Fruit fly (Drosophila melanogaster) whole organism, adult: Measurements from ENCODE around the gene tth.

Source experiments
- CG11617 ChIP-seq: fragments of 200-800 bp; sonication (Bioruptor generic); optimal IDR thresholded peaks from 2 replicates; lab custom pipeline; 2017; ENCODE audit warnings: mild to moderate bottlenecking, missing biosample characterization, missing genetic modification reagents, missing genetic modification characterization
- CG12768 ChIP-seq: fragments of 200-800 bp; sonication (Bioruptor generic); optimal IDR thresholded peaks from 2 replicates; lab custom pipeline; 2017; ENCODE audit warnings: missing biosample characterization, missing genetic modification characterization, mild to moderate bottlenecking, moderate library complexity, missing genetic modification reagents
- CG14711 ChIP-seq: fragments of 200-800 bp; sonication (Bioruptor generic); optimal IDR thresholded peaks from 2 replicates; lab custom pipeline; 2018; ENCODE audit warnings: missing biosample characterization, mild to moderate bottlenecking, missing genetic modification characterization, moderate library complexity
- CG1620 ChIP-seq: fragments of 200-800 bp; sonication (Bioruptor generic); optimal IDR thresholded peaks from 2 replicates; lab custom pipeline; 2016; ENCODE audit warnings: missing biosample characterization, missing genetic modification characterization
- CG33017 ChIP-seq: fragments of 200-800 bp; sonication (Bioruptor generic); optimal IDR thresholded peaks from 2 replicates; lab custom pipeline; 2018; ENCODE audit warnings: missing biosample characterization, mild to moderate bottlenecking, missing genetic modification characterization, moderate library complexity
- CG5204 ChIP-seq: fragments of 200-800 bp; sonication (Bioruptor generic); optimal IDR thresholded peaks from 2 replicates; lab custom pipeline; 2016; ENCODE audit warnings: missing biosample characterization, missing genetic modification characterization
- CG7045 ChIP-seq: fragments of 200-800 bp; sonication (Bioruptor generic); optimal IDR thresholded peaks from 2 replicates; lab custom pipeline; 2017; ENCODE audit warnings: missing biosample characterization, mild to moderate bottlenecking, missing genetic modification characterization
- CG7101 ChIP-seq: fragments of 200-800 bp; sonication (Bioruptor generic); optimal IDR thresholded peaks from 2 replicates; lab custom pipeline; 2018; ENCODE audit warnings: missing biosample characterization, mild to moderate bottlenecking, missing genetic modification characterization, moderate library complexity
- Clk ChIP-seq: fragments of 200-800 bp; sonication (Bioruptor generic); optimal IDR thresholded peaks from 2 replicates; lab custom pipeline; 2017; ENCODE audit warnings: missing biosample characterization, missing genetic modification characterization
- Crg-1 ChIP-seq: fragments of 200-800 bp; sonication (Bioruptor generic); optimal IDR thresholded peaks from 2 replicates; lab custom pipeline; 2016; ENCODE audit warnings: missing biosample characterization, missing genetic modification characterization
- Hr96 ChIP-seq: fragments of 200-800 bp; sonication (Bioruptor generic); optimal IDR thresholded peaks from 2 replicates; lab custom pipeline; 2016; ENCODE audit warnings: missing biosample characterization, missing genetic modification characterization
- Mnt ChIP-seq: fragments of 200-800 bp; sonication (Bioruptor generic); optimal IDR thresholded peaks from 2 replicates; lab custom pipeline; 2016; ENCODE audit warnings: missing biosample characterization, mild to moderate bottlenecking, missing genetic modification characterization
- bab1 ChIP-seq: fragments of 200-800 bp; sonication (Bioruptor generic); optimal IDR thresholded peaks from 3 replicates; lab custom pipeline; 2019; ENCODE audit warnings: missing biosample characterization, mild to moderate bottlenecking, missing genetic modification characterization, moderate library complexity
- cic ChIP-seq: fragments of 200-800 bp; sonication (Bioruptor generic); optimal IDR thresholded peaks from 2 replicates; lab custom pipeline; 2017; ENCODE audit warnings: missing biosample characterization, mild to moderate bottlenecking, missing genetic modification characterization, moderate library complexity
- cnc ChIP-seq, 2 experiments: fragments of >200 bp; optimal IDR thresholded peaks; 2 replicates each; lab custom pipeline; 2017
- kay ChIP-seq: fragments of 200-800 bp; sonication (Bioruptor generic); peaks from one replicate; lab custom pipeline; 2016; ENCODE audit warnings: missing biosample characterization, missing genetic modification characterization, borderline replicate concordance
- ovo ChIP-seq: fragments of 200-800 bp; sonication (Bioruptor generic); optimal IDR thresholded peaks from 2 replicates; lab custom pipeline; 2016; ENCODE audit warnings: missing biosample characterization, missing genetic modification characterization
- pad ChIP-seq: fragments of 200-800 bp; sonication (Bioruptor generic); optimal IDR thresholded peaks from 3 replicates; lab custom pipeline; 2017; ENCODE audit warnings: missing biosample characterization, missing genetic modification characterization, mild to moderate bottlenecking, moderate library complexity, missing genetic modification reagents
- tj ChIP-seq: fragments of 200-800 bp; sonication (Bioruptor generic); optimal IDR thresholded peaks from 3 replicates; lab custom pipeline; 2017; ENCODE audit warnings: missing biosample characterization, mild to moderate bottlenecking, missing genetic modification characterization, moderate library complexity
- toe ChIP-seq: fragments of 200-800 bp; sonication (Bioruptor generic); optimal IDR thresholded peaks from 2 replicates; lab custom pipeline; 2016; ENCODE audit warnings: missing biosample characterization, missing genetic modification characterization

tth gene

dm6 chrX:13616417-13617050, at the start of gene tth, which contains the start of gene Tango2:
tth (minus strand) TSS chrX:13616586.
Tango2 (plus strand) TSS chrX:13616989.
- TF ChIP-seq Clk (GFP tag; lab: Kevin White, UChicago): no peak
- peak; percentile 75 for TF ChIP-seq Mnt (GFP tag; lab: Kevin White, UChicago)
- peak; percentile 6 for TF ChIP-seq CG12768 (GFP tag; lab: Kevin White, UChicago)
- peak; percentile 95 for TF ChIP-seq CG1620 (GFP tag; lab: Kevin White, UChicago)
- TF ChIP-seq CG11617 (GFP tag; lab: Kevin White, UChicago): peak; percentile 90
- TF ChIP-seq ovo: peak; percentile 69
- TF ChIP-seq cnc (optimal IDR thresholded peaks at IDR 0.05; lab: Kevin White, UChicago): no peak
- no peak for TF ChIP-seq cic (GFP tag; lab: Kevin White, UChicago)
- peak; percentile 73 for TF ChIP-seq tj
- TF ChIP-seq Crg-1: peak; percentile 82
- no peak for TF ChIP-seq kay (GFP tag; lab: Kevin White, UChicago)
- TF ChIP-seq Hr96 (GFP tag; lab: Kevin White, UChicago): no peak
- TF ChIP-seq bab1: peak; percentile 92
- TF ChIP-seq CG7045 (GFP tag; lab: Kevin White, UChicago): peak; percentile 8
- TF ChIP-seq CG5204 (GFP tag; lab: Kevin White, UChicago): no peak
- peak; percentile 64 for TF ChIP-seq pad
- TF ChIP-seq CG14711: peak; percentile 85
- TF ChIP-seq toe (GFP tag; lab: Kevin White, UChicago): peak; percentile 77
- peak; percentile 77 for TF ChIP-seq CG33017 (tag; lab: Kevin White, UChicago)
- TF ChIP-seq CG7101: peak; percentile 93

dm6 chrX:13651170-13651569, 34.8 kb upstream of the tth start:
- TF ChIP-seq CG5204 (GFP tag; lab: Kevin White, UChicago): no peak
- TF ChIP-seq tj: peak; percentile 4
- no peak for TF ChIP-seq CG33017 (tag; lab: Kevin White, UChicago)
- TF ChIP-seq kay (GFP tag; lab: Kevin White, UChicago): peak; percentile 7
- TF ChIP-seq cic (GFP tag; lab: Kevin White, UChicago): peak; percentile 65
- TF ChIP-seq Mnt (GFP tag; lab: Kevin White, UChicago): peak; percentile 6
- peak; percentile 4 for TF ChIP-seq CG14711
- TF ChIP-seq pad: peak; percentile 37
- TF ChIP-seq CG7101: peak; percentile 46
- no peak for TF ChIP-seq Crg-1

dm6 chrX:13649801-13650200, 33.4 kb upstream of the tth start:
- TF ChIP-seq Crg-1 (no peak), CG11617 (GFP tag; lab: Kevin White, UChicago) (no peak), CG1620 (GFP tag; lab: Kevin White, UChicago) (no peak), cnc (optimal IDR thresholded peaks at IDR 0.05; lab: Kevin White, UChicago) (no peak), CG5204 (GFP tag; lab: Kevin White, UChicago) (no peak), cic (GFP tag; lab: Kevin White, UChicago) (no peak), Clk (GFP tag; lab: Kevin White, UChicago) (no peak), Mnt (GFP tag; lab: Kevin White, UChicago) (no peak), bab1 (no peak), tj (no peak), CG33017 (tag; lab: Kevin White, UChicago) (no peak), CG7045 (GFP tag; lab: Kevin White, UChicago) (no peak), CG7101 (no peak), kay (GFP tag; lab: Kevin White, UChicago) (no peak)

dm6 chrX:13648819-13649218, 32.4 kb upstream of the tth start:
- no peak for TF ChIP-seq kay (GFP tag; lab: Kevin White, UChicago)
- no peak for TF ChIP-seq CG12768 (GFP tag; lab: Kevin White, UChicago)
- TF ChIP-seq Hr96 (GFP tag; lab: Kevin White, UChicago): no peak
- no peak for TF ChIP-seq tj
- no peak for TF ChIP-seq cic (GFP tag; lab: Kevin White, UChicago)
- TF ChIP-seq CG7101: no peak
- TF ChIP-seq bab1: no peak
- no peak for TF ChIP-seq Crg-1
- no peak for TF ChIP-seq cnc (optimal IDR thresholded peaks at IDR 0.05; lab: Kevin White, UChicago)
- TF ChIP-seq CG5204 (GFP tag; lab: Kevin White, UChicago): no peak
- no peak for TF ChIP-seq CG33017 (tag; lab: Kevin White, UChicago)
- no peak for TF ChIP-seq ovo
- TF ChIP-seq CG11617 (GFP tag; lab: Kevin White, UChicago): no peak
- TF ChIP-seq Mnt (GFP tag; lab: Kevin White, UChicago): no peak
- TF ChIP-seq pad: no peak
- no peak for TF ChIP-seq CG7045 (GFP tag; lab: Kevin White, UChicago)
- no peak for TF ChIP-seq CG1620 (GFP tag; lab: Kevin White, UChicago)
- no peak for TF ChIP-seq CG14711
- no peak for TF ChIP-seq Clk (GFP tag; lab: Kevin White, UChicago)

DNA sequence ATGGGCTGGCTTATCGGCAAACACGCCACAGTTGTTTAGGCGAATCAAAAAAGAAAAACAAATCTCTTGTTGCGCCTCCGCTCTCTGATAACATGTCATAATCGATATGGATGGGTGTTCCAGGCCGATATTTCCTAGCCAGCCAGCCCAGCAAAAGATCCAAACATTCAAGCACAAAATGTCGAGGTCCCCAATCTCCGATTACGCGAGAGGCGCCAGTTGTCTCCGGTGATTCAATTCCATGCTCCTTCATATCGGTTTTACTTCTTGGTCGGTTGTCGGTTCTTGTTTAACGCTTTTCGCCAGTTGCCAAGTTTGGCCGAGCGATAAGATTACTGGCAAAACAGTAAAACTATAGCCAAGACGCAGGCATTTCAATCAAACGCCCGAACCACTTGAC, 29.8 kb upstream of the tth start:
- TF ChIP-seq CG11617 (GFP tag; lab: Kevin White, UChicago): no peak
- no peak for TF ChIP-seq Mnt (GFP tag; lab: Kevin White, UChicago)
- no peak for TF ChIP-seq cnc (optimal IDR thresholded peaks at IDR 0.05; lab: Kevin White, UChicago)
- no peak for TF ChIP-seq kay (GFP tag; lab: Kevin White, UChicago)
- no peak for TF ChIP-seq CG5204 (GFP tag; lab: Kevin White, UChicago)
- TF ChIP-seq bab1: no peak
- TF ChIP-seq Crg-1: no peak

dm6 chrX:13644696-13645393, 28.5 kb upstream of the tth start:
- TF ChIP-seq CG14711 (no peak), CG7101 (peak; percentile 37), kay (GFP tag; lab: Kevin White, UChicago) (peak; percentile 65)
